Worm (Caenorhabditis elegans): ENCODE results near the gene lst-4.

- TF ChIP-seq pes-1 (GFP tag; IDR thresholded peaks at IDR 0.05) (no peak), ama-1 (optimal IDR thresholded peaks at IDR 0.05) (no peak), sea-1 (GFP tag; conservative IDR thresholded peaks at IDR 0.05) (no peak), B0310.2 (tag; optimal IDR thresholded peaks at IDR 0.05) (no peak), tra-4 (tag; optimal IDR thresholded peaks at IDR 0.05) (no peak), ceh-36 (tag; optimal IDR thresholded peaks at IDR 0.05) (no peak), flt-1 (GFP tag; IDR thresholded peaks at IDR 0.05) (no peak), tbx-11 (GFP tag; IDR thresholded peaks at IDR 0.05) (no peak)
These were observed 45.4 kb upstream of the lst-4 start for ce11 chrIV:14115045-14115444.
